Worm (Caenorhabditis elegans) whole organism, L3 larva: ENCODE data around the gene nhr-72.

Experiments used
- ZK546.5 ChIP-seq: sonication (generic microtip); optimal IDR thresholded peaks from 2 replicates; lab custom pipeline; 2017; ENCODE audit warnings: missing biosample characterization, missing genetic modification characterization
- ama-1 ChIP-seq: fragments of 150-350 bp; optimal IDR thresholded peaks from 2 replicates; lab custom pipeline; 2018
- ceh-16 ChIP-seq: sonication (generic microtip); optimal IDR thresholded peaks from 2 replicates; lab custom pipeline; 2017; ENCODE audit warnings: missing biosample characterization, missing genetic modification characterization
- ceh-82 ChIP-seq: fragments of 150-350 bp; optimal IDR thresholded peaks from 2 replicates; lab custom pipeline; 2014; ENCODE audit warnings: missing biosample characterization, missing genetic modification characterization
- ceh-9 ChIP-seq: sonication (generic microtip); optimal IDR thresholded peaks from 2 replicates; lab custom pipeline; 2018; ENCODE audit warnings: missing biosample characterization, missing genetic modification characterization
- daf-12 ChIP-seq: fragments of 150-350 bp; optimal IDR thresholded peaks from 2 replicates; lab custom pipeline; 2014; ENCODE audit warnings: missing biosample characterization, missing genetic modification reagents, missing genetic modification characterization
- egl-5 ChIP-seq: fragments of 150-350 bp; optimal IDR thresholded peaks from 2 replicates; lab custom pipeline; 2017; ENCODE audit warnings: missing biosample characterization, missing genetic modification reagents, missing genetic modification characterization, inconsistent platforms
- elt-1 ChIP-seq: fragments of 150-350 bp; optimal IDR thresholded peaks from 2 replicates; lab custom pipeline; 2014; ENCODE audit warnings: missing biosample characterization, missing genetic modification characterization
- elt-2 ChIP-seq: sonication (generic microtip); optimal IDR thresholded peaks from 2 replicates; lab custom pipeline; 2016; ENCODE audit warnings: missing genetic modification reagents, mild to moderate bottlenecking, missing genetic modification characterization, missing compliant biosample characterization
- elt-3 ChIP-seq, 3 experiments: fragments of 150-350 bp in 1 of 3; sonication (generic microtip) in 2 of 3; optimal IDR thresholded peaks; 2 replicates in 2 of 3; 4 replicates in 1 of 3; lab custom pipeline; 2014 to 2017; ENCODE audit warnings: missing biosample characterization in 3 of 3, missing genetic modification characterization in 3 of 3
- eor-1 ChIP-seq, 2 experiments: fragments of 150-350 bp; optimal IDR thresholded peaks; 2 replicates each; lab custom pipeline; 2014 to 2018; ENCODE audit warnings: missing biosample characterization in 2 of 2, missing genetic modification characterization in 2 of 2
- fkh-10 ChIP-seq: sonication (generic microtip); optimal IDR thresholded peaks from 2 replicates; lab custom pipeline; 2017; ENCODE audit warnings: missing biosample characterization, missing genetic modification reagents, missing genetic modification characterization
- fkh-2 ChIP-seq: fragments of 150-350 bp; optimal IDR thresholded peaks from 2 replicates; lab custom pipeline; 2014; ENCODE audit warnings: missing biosample characterization, missing genetic modification reagents, missing genetic modification characterization
- fos-1 ChIP-seq: fragments of 150-350 bp; optimal IDR thresholded peaks from 2 replicates; lab custom pipeline; 2014; ENCODE audit warnings: missing biosample characterization, missing genetic modification characterization
- jun-1 ChIP-seq: fragments of 150-350 bp; optimal IDR thresholded peaks from 2 replicates; lab custom pipeline; 2014; ENCODE audit warnings: missing biosample characterization, missing genetic modification reagents, missing genetic modification characterization
- lin-15B ChIP-seq: fragments of 150-350 bp; optimal IDR thresholded peaks from 2 replicates; lab custom pipeline; 2014; ENCODE audit warnings: missing biosample characterization, missing genetic modification characterization
- mdl-1 ChIP-seq: fragments of 150-350 bp; optimal IDR thresholded peaks from 2 replicates; lab custom pipeline; 2014; ENCODE audit warnings: missing biosample characterization, missing genetic modification characterization
- nhr-11 ChIP-seq: fragments of 150-350 bp; optimal IDR thresholded peaks from 2 replicates; lab custom pipeline; 2014; ENCODE audit warnings: missing biosample characterization, missing genetic modification characterization
- nhr-12 ChIP-seq: fragments of 150-350 bp; optimal IDR thresholded peaks from 2 replicates; lab custom pipeline; 2014; ENCODE audit warnings: missing biosample characterization, missing genetic modification characterization
- nhr-23 ChIP-seq: fragments of 150-350 bp; optimal IDR thresholded peaks from 2 replicates; lab custom pipeline; 2014; ENCODE audit warnings: missing biosample characterization, missing genetic modification reagents, missing genetic modification characterization
- nhr-237 ChIP-seq: fragments of 150-350 bp; optimal IDR thresholded peaks from 2 replicates; lab custom pipeline; 2014; ENCODE audit warnings: missing biosample characterization, missing genetic modification characterization
- nhr-28 ChIP-seq: fragments of 150-350 bp; optimal IDR thresholded peaks from 2 replicates; lab custom pipeline; 2014; ENCODE audit warnings: missing biosample characterization, missing genetic modification characterization
- nhr-43 ChIP-seq: sonication (generic microtip); optimal IDR thresholded peaks from 2 replicates; lab custom pipeline; 2016; ENCODE audit warnings: mild to moderate bottlenecking, missing genetic modification characterization, missing compliant biosample characterization; ENCODE audit not compliant: poor library complexity, severe bottlenecking
- nhr-67 ChIP-seq: fragments of 150-350 bp; optimal IDR thresholded peaks from 2 replicates; lab custom pipeline; 2014; ENCODE audit warnings: missing biosample characterization, missing genetic modification characterization
- nhr-77 ChIP-seq: fragments of 150-350 bp; optimal IDR thresholded peaks from 2 replicates; lab custom pipeline; 2014; ENCODE audit warnings: missing biosample characterization, missing genetic modification characterization
- pha-4 ChIP-seq: fragments of 150-350 bp; optimal IDR thresholded peaks from 2 replicates; lab custom pipeline; 2014; ENCODE audit warnings: missing biosample characterization, missing genetic modification reagents, missing genetic modification characterization
- sea-2 ChIP-seq: fragments of 150-350 bp; sonication (generic microtip); optimal IDR thresholded peaks from 4 replicates; lab custom pipeline; 2014; ENCODE audit warnings: missing biosample characterization, missing genetic modification reagents, missing genetic modification characterization
- skn-1 ChIP-seq: fragments of 150-350 bp; optimal IDR thresholded peaks from 2 replicates; lab custom pipeline; 2014; ENCODE audit warnings: missing biosample characterization, missing genetic modification characterization
- snpc-4 ChIP-seq: fragments of 150-350 bp; optimal IDR thresholded peaks from 2 replicates; lab custom pipeline; 2014; ENCODE audit warnings: missing biosample characterization, missing genetic modification characterization
- unc-39 ChIP-seq: sonication (generic microtip); optimal IDR thresholded peaks from 4 replicates; lab custom pipeline; 2017; ENCODE audit warnings: missing biosample characterization, missing genetic modification characterization
- ztf-11 ChIP-seq: fragments of 150-350 bp; optimal IDR thresholded peaks from 2 replicates; lab custom pipeline; 2014; ENCODE audit warnings: missing biosample characterization, missing genetic modification characterization
- ztf-4 ChIP-seq: fragments of 150-350 bp; optimal IDR thresholded peaks from 2 replicates; lab custom pipeline; 2014; ENCODE audit warnings: missing biosample characterization, missing genetic modification characterization

Gene nhr-72

ce11 chrII:3877127-3877526 lies 26.6 kb upstream of the nhr-72 start, which contains the start of gene nep-3:
nep-3 (minus strand) TSS chrII:3877227.
- TF ChIP-seq snpc-4 (tag; lab: Kevin White, UChicago), result no peak
- TF ChIP-seq fos-1 (tag; lab: Kevin White, UChicago), result no peak
- no peak for TF ChIP-seq unc-39 (tag; lab: Kevin White, UChicago)
- no peak for TF ChIP-seq nhr-12 (tag; lab: Kevin White, UChicago)
- no peak for TF ChIP-seq jun-1 (tag; lab: Kevin White, UChicago)
- TF ChIP-seq egl-5 (tag; lab: Kevin White, UChicago), result no peak
- no peak for TF ChIP-seq ceh-16 (tag; lab: Kevin White, UChicago)
- TF ChIP-seq nhr-28 (tag; lab: Kevin White, UChicago), result no peak
- no peak for TF ChIP-seq ceh-82

ce11 chrII:3869601-3870000 lies 19.0 kb upstream of the nhr-72 start, which contains the start of gene oac-10:
oac-10 (plus strand) TSS chrII:3869901.
- TF ChIP-seq nhr-67, result no peak
- no peak for TF ChIP-seq nhr-43 (tag; lab: Kevin White, UChicago)
- TF ChIP-seq eor-1 (tag; optimal IDR thresholded peaks at IDR 0.05; lab: Kevin White, UChicago), result no peak
- no peak for TF ChIP-seq elt-1 (tag; lab: Kevin White, UChicago)
- no peak for TF ChIP-seq ztf-11 (tag; lab: Kevin White, UChicago)
- TF ChIP-seq egl-5 (tag; lab: Kevin White, UChicago), result no peak
- no peak for TF ChIP-seq pha-4 (tag; lab: Kevin White, UChicago)
- no peak for TF ChIP-seq ceh-9 (tag; lab: Kevin White, UChicago)
- no peak for TF ChIP-seq elt-2 (tag; lab: Kevin White, UChicago)

- TF ChIP-seq nhr-237 (tag; lab: Kevin White, UChicago) (no peak), skn-1 (tag; lab: Kevin White, UChicago) (no peak), elt-1 (tag; lab: Kevin White, UChicago) (no peak), unc-39 (tag; lab: Kevin White, UChicago) (no peak), lin-15B (tag; lab: Kevin White, UChicago) (no peak), nhr-77 (tag; lab: Kevin White, UChicago) (no peak), ceh-9 (tag; lab: Kevin White, UChicago) (no peak), jun-1 (tag; lab: Kevin White, UChicago) (no peak), daf-12 (tag; lab: Kevin White, UChicago) (no peak), sea-2 (GFP tag; lab: Kevin White, UChicago) (no peak)
- TF ChIP-seq, all 47 proteins: peak for 0
Measured at ce11 chrII:3864652-3865051, 14.1 kb upstream of the nhr-72 start, which contains the start of gene nhr-261. nhr-261 (minus strand) TSS chrII:3864752.

ce11 chrII:3862053-3862452 lies 11.5 kb upstream of the nhr-72 start:
- TF ChIP-seq mdl-1 (no peak), elt-1 (tag; lab: Kevin White, UChicago) (peak; percentile 60), daf-12 (tag; lab: Kevin White, UChicago) (no peak), ZK546.5 (tag; lab: Kevin White, UChicago) (no peak), nhr-23 (tag; lab: Kevin White, UChicago) (peak; percentile 7), nhr-11 (tag; lab: Kevin White, UChicago) (no peak), elt-3 (tag; optimal IDR thresholded peaks at IDR 0.05; lab: Kevin White, UChicago) (no peak), ztf-4 (tag; lab: Kevin White, UChicago) (no peak)

- no peak for TF ChIP-seq lin-15B (tag; lab: Kevin White, UChicago)
Measured at ce11 chrII:3860826-3861225, 10.3 kb upstream of the nhr-72 start, which contains the start of gene oac-11. oac-11 (minus strand) TSS chrII:3860926.

ce11 chrII:3852654-3853053 lies 2.1 kb upstream of the nhr-72 start, which contains the start of gene nhr-257:
nhr-257 (plus strand) TSS chrII:3852954.
- no peak for TF ChIP-seq fkh-2

ce11 chrII:3846028-3846427 lies 4.5 kb downstream of the nhr-72 start, which contains the start of gene C17A2.2:
C17A2.2 (plus strand) TSS chrII:3846328.
- no peak for TF ChIP-seq ama-1 (lab: Kevin White, UChicago)
- no peak for TF ChIP-seq daf-12 (tag; lab: Kevin White, UChicago)
- TF ChIP-seq fkh-10, result no peak
- TF ChIP-seq nhr-23 (tag; lab: Kevin White, UChicago), result no peak
- TF ChIP-seq nhr-43 (tag; lab: Kevin White, UChicago), result no peak
